Worm (Caenorhabditis elegans): ENCODE measurements around the gene fbxb-35.

DNA sequence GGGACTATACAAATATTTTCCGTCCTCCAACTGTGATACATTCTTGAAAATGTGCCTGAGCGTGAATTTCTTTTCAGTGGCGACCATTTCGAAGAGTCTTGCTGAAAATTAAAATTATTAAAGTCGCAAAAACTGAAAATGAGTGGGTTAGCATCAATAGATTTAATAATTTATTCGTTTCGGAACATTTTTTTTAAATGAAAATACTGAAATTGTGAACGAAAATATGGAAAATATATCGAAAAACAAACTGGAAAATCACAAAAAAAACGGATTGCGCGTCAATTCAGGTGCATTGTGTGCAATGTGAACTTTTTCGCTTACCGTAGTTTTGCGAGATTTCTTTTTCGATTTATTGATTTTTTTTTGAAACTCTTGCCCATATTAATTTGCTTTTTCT lies 19.6 kb upstream of the fbxb-35 start, which contains the start of gene bath-5:
- TF ChIP-seq efl-1 (GFP tag; optimal IDR thresholded peaks at IDR 0.05) (no peak), bed-1 (GFP tag; IDR thresholded peaks at IDR 0.05) (no peak), Y79H2A.3 (GFP tag; conservative IDR thresholded peaks at IDR 0.05) (no peak)
